Worm (Caenorhabditis elegans) whole organism, L4 larva: ENCODE measurements around the gene prmt-6.

Experiments
- F10B5.3 ChIP-seq: sonication (generic microtip); optimal IDR thresholded peaks from 2 replicates; lab custom pipeline; 2016; ENCODE audit warnings: mild to moderate bottlenecking, missing genetic modification characterization, missing compliant biosample characterization
- F26F4.8 ChIP-seq: fragments of 200-800 bp; sonication (Bioruptor generic); conservative IDR thresholded peaks from 2 replicates; pipeline ENCODE4 v1.3.6; 2022; ENCODE audit warnings: missing genetic modification characterization, missing compliant biosample characterization
- F37D6.2 ChIP-seq: sonication (generic microtip); optimal IDR thresholded peaks from 2 replicates; lab custom pipeline; 2016; ENCODE audit warnings: mild to moderate bottlenecking, missing genetic modification characterization, missing compliant biosample characterization
- F49E8.2 ChIP-seq: sonication (generic microtip); optimal IDR thresholded peaks from 2 replicates; lab custom pipeline; 2016; ENCODE audit warnings: missing compliant biosample characterization, mild to moderate bottlenecking, missing genetic modification characterization, borderline replicate concordance
- Y5F2A.4 ChIP-seq: fragments of 200-800 bp; sonication (Bioruptor generic); optimal IDR thresholded peaks from 2 replicates; lab custom pipeline; 2018; ENCODE audit warnings: mild to moderate bottlenecking, missing genetic modification characterization, missing compliant biosample characterization
- ZK337.2 ChIP-seq: fragments of 200-800 bp; sonication (Bioruptor generic); IDR thresholded peaks from 2 replicates; pipeline ENCODE4 v1.3.6; 2022; ENCODE audit warnings: missing genetic modification reagents, missing genetic modification characterization, missing compliant biosample characterization
- ZK546.5 ChIP-seq, 2 experiments: sonication (generic microtip); optimal IDR thresholded peaks; 2 replicates each; lab custom pipeline; 2017; ENCODE audit warnings: missing biosample characterization in 2 of 2, missing genetic modification characterization in 2 of 2
- aha-1 ChIP-seq: fragments of 150-350 bp; peaks from one replicate; lab custom pipeline; 2014; ENCODE audit warnings: missing biosample characterization, missing genetic modification characterization
- ceh-28 ChIP-seq: fragments of 150-350 bp; optimal IDR thresholded peaks from 2 replicates; lab custom pipeline; 2014; ENCODE audit warnings: missing biosample characterization, missing genetic modification reagents, missing genetic modification characterization
- ceh-62 ChIP-seq: sonication (generic microtip); optimal IDR thresholded peaks from 2 replicates; lab custom pipeline; 2017; ENCODE audit warnings: missing biosample characterization, missing genetic modification characterization
- ctbp-1 ChIP-seq: fragments of 200-800 bp; sonication (Bioruptor generic); IDR thresholded peaks from 2 replicates; pipeline ENCODE4 v1.3.6; 2022; ENCODE audit warnings: missing genetic modification reagents, missing genetic modification characterization, missing compliant biosample characterization
- daf-19 ChIP-seq: fragments of 200-800 bp; sonication (Bioruptor generic); conservative IDR thresholded peaks from 2 replicates; pipeline ENCODE4 v1.3.6; 2022; ENCODE audit warnings: missing genetic modification characterization, missing compliant biosample characterization
- dmd-6 ChIP-seq: fragments of 200-800 bp; sonication (Bioruptor generic); IDR thresholded peaks from 2 replicates; pipeline ENCODE4 v1.3.6; 2022; ENCODE audit warnings: missing genetic modification reagents, missing genetic modification characterization, missing compliant biosample characterization
- dmd-8 ChIP-seq: fragments of 200-800 bp; sonication (Bioruptor generic); IDR thresholded peaks from 2 replicates; pipeline ENCODE4 v1.3.6; 2022; ENCODE audit warnings: missing genetic modification characterization, missing compliant biosample characterization
- dmd-9 ChIP-seq: fragments of 200-800 bp; sonication (Bioruptor generic); IDR thresholded peaks from 2 replicates; pipeline ENCODE4 v1.3.6; 2022; ENCODE audit warnings: missing genetic modification reagents, missing genetic modification characterization, missing compliant biosample characterization
- dpl-1 ChIP-seq: fragments of 150-350 bp; optimal IDR thresholded peaks from 2 replicates; lab custom pipeline; 2014; ENCODE audit warnings: missing biosample characterization, missing genetic modification reagents, missing genetic modification characterization
- egl-43 ChIP-seq: fragments of 200-800 bp; sonication (Bioruptor generic); IDR thresholded peaks from 2 replicates; pipeline ENCODE4 v1.3.6; 2022; ENCODE audit warnings: missing genetic modification reagents, missing genetic modification characterization, missing compliant biosample characterization
- hlh-11 ChIP-seq: fragments of 200-800 bp; sonication (Bioruptor generic); optimal IDR thresholded peaks from 2 replicates; lab custom pipeline; 2018; ENCODE audit warnings: mild to moderate bottlenecking, missing genetic modification characterization, missing compliant biosample characterization
- lim-7 ChIP-seq: fragments of 200-800 bp; sonication (Bioruptor generic); IDR thresholded peaks from 2 replicates; pipeline ENCODE4 v1.3.6; 2022; ENCODE audit warnings: missing genetic modification characterization, missing compliant biosample characterization
- lin-15B ChIP-seq: fragments of 150-350 bp; sonication (generic microtip); optimal IDR thresholded peaks from 3 replicates; lab custom pipeline; 2014; ENCODE audit warnings: missing biosample characterization, missing genetic modification characterization
- lsy-2 ChIP-seq, 2 experiments: fragments of 150-350 bp in 1 of 2; sonication (generic microtip) in 1 of 2; optimal IDR thresholded peaks; 2 replicates each; lab custom pipeline; 2014 to 2017; ENCODE audit warnings: missing biosample characterization in 2 of 2, missing genetic modification characterization in 2 of 2
- madf-5 ChIP-seq, 2 experiments: fragments of 200-800 bp; sonication (Bioruptor generic); IDR thresholded peaks; 2 replicates each; pipeline ENCODE4 v1.3.6; 2022; ENCODE audit warnings: missing compliant biosample characterization in 2 of 2, missing genetic modification characterization in 2 of 2
- mdl-1 ChIP-seq, 2 experiments: fragments of 150-350 bp in 1 of 2; sonication (generic microtip) in 1 of 2; optimal IDR thresholded peaks; 2 replicates each; lab custom pipeline; 2014 to 2017; ENCODE audit warnings: missing biosample characterization in 2 of 2, missing genetic modification characterization in 2 of 2
- mdt-29 ChIP-seq: fragments of 200-800 bp; sonication (Bioruptor generic); IDR thresholded peaks from 2 replicates; pipeline ENCODE4 v1.3.6; 2022; ENCODE audit warnings: missing genetic modification reagents, missing genetic modification characterization, missing compliant biosample characterization
- mes-2 ChIP-seq: sonication (generic microtip); optimal IDR thresholded peaks from 2 replicates; lab custom pipeline; 2016; ENCODE audit warnings: missing genotype, mild to moderate bottlenecking, missing genetic modification characterization, missing compliant biosample characterization; ENCODE audit not compliant: poor library complexity, severe bottlenecking
- mxl-2 ChIP-seq: fragments of 200-800 bp; sonication (Bioruptor generic); conservative IDR thresholded peaks from 2 replicates; pipeline ENCODE4 v1.3.6; 2022; ENCODE audit warnings: missing genetic modification reagents, missing genetic modification characterization, missing compliant biosample characterization
- mxl-3 ChIP-seq: fragments of 200-800 bp; sonication (Bioruptor generic); optimal IDR thresholded peaks from 2 replicates; lab custom pipeline; 2018; ENCODE audit warnings: mild to moderate bottlenecking, missing genetic modification characterization, missing compliant biosample characterization
- nhr-11 ChIP-seq: fragments of 150-350 bp; optimal IDR thresholded peaks from 2 replicates; lab custom pipeline; 2014; ENCODE audit warnings: missing biosample characterization, missing genetic modification characterization
- nhr-237 ChIP-seq: sonication (generic microtip); optimal IDR thresholded peaks from 2 replicates; lab custom pipeline; 2017; ENCODE audit warnings: missing biosample characterization, missing genetic modification characterization
- nhr-42 ChIP-seq: fragments of 200-800 bp; sonication (Bioruptor generic); IDR thresholded peaks from 2 replicates; pipeline ENCODE4 v1.3.6; 2022; ENCODE audit warnings: missing genetic modification characterization, missing compliant biosample characterization
- pha-4 ChIP-seq, 2 experiments: fragments of 150-350 bp in 1 of 2; fragments of 200-800 bp in 1 of 2; sonication (Bioruptor generic) in 1 of 2; IDR thresholded peaks in 1 of 2; optimal IDR thresholded peaks in 1 of 2; 2 replicates each; pipeline versions ENCODE4 v1.3.6 to Lab custom; 2014 to 2022; ENCODE audit warnings: missing genetic modification characterization in 2 of 2, missing genetic modification reagents in 2 of 2, missing biosample characterization in 1 of 2, missing compliant biosample characterization in 1 of 2
- php-3 ChIP-seq: fragments of 200-800 bp; sonication (Bioruptor generic); IDR thresholded peaks from 2 replicates; pipeline ENCODE4 v1.3.6; 2022; ENCODE audit warnings: missing genetic modification reagents, missing genetic modification characterization, missing compliant biosample characterization
- rbr-2 ChIP-seq: sonication (generic microtip); optimal IDR thresholded peaks from 2 replicates; lab custom pipeline; 2016; ENCODE audit warnings: missing genotype, missing genetic modification characterization, missing compliant biosample characterization
- set-16 ChIP-seq: fragments of 200-800 bp; sonication (Bioruptor generic); IDR thresholded peaks from 2 replicates; pipeline ENCODE4 v1.3.6; 2022; ENCODE audit warnings: missing genetic modification reagents, missing genetic modification characterization, missing compliant biosample characterization
- snpc-1.2 ChIP-seq: fragments of 200-800 bp; sonication (Bioruptor generic); IDR thresholded peaks from 2 replicates; pipeline ENCODE4 v1.3.6; 2022; ENCODE audit warnings: missing genetic modification reagents, missing genetic modification characterization, missing compliant biosample characterization
- tag-97 ChIP-seq: fragments of 200-800 bp; sonication (Bioruptor generic); IDR thresholded peaks from 2 replicates; pipeline ENCODE4 v1.3.6; 2022; ENCODE audit warnings: missing genetic modification characterization, missing compliant biosample characterization
- tra-1 ChIP-seq: fragments of 200-800 bp; sonication (Bioruptor generic); IDR thresholded peaks from 2 replicates; pipeline ENCODE4 v1.3.6; 2022; ENCODE audit warnings: missing genetic modification reagents, missing genetic modification characterization, missing compliant biosample characterization
- vab-7 ChIP-seq: fragments of 200-800 bp; sonication (Bioruptor generic); IDR thresholded peaks from 2 replicates; pipeline ENCODE4 v1.3.6; 2022; ENCODE audit warnings: missing genetic modification reagents, missing genetic modification characterization, missing compliant biosample characterization
- ztf-11 ChIP-seq: fragments of 150-350 bp; optimal IDR thresholded peaks from 2 replicates; lab custom pipeline; 2014; ENCODE audit warnings: missing biosample characterization, missing genetic modification characterization
- ztf-7 ChIP-seq: fragments of 150-350 bp; optimal IDR thresholded peaks from 2 replicates; lab custom pipeline; 2014; ENCODE audit warnings: missing biosample characterization, missing genetic modification characterization

Gene prmt-6

DNA sequence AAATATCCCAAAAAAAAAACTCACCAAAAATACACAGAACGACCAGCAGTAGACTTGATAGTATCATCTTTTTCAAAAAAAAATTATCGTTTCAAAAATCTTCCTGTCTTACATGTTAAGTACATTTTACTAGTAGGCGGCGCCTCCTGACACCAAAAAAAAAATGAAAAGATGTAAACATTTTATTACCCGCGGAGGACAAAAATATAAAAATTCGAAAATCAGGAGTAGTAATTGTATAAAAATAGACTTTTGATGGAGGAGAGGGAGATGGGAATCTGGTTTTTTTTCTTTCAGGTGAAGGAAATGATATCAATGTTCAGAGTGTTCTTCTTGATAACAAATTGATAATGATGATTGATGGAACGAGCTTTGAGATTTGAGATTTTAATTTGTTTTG lies 28.0 kb upstream of the prmt-6 start, which contains the start of gene C23H5.15:
TSS of gene C23H5.15 (minus strand) at position 101 of the 400 bp plus-strand sequence.
- no peak for TF ChIP-seq lin-15B (tag; lab: Kevin White, UChicago)
- no peak for TF ChIP-seq hlh-11

DNA sequence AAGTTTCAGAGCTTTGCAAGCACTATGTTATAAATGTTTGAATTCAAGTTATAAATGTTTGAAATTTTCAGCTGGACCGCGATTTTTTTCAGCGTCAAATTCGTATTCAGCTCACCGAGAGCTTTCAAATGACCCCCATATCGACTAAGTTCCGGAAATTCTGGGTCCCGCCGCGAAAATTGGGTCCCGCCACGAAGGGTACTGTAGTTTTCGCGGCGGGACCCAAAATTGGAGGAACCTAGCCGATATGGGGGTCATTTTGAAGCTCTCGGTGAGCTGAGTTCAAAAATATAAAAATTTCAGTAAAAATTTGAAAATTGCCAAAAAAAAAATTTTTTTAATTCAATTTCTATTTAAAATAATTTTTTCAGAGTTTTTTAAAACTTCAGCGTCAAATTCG lies 24.1 kb upstream of the prmt-6 start:
- TF ChIP-seq lsy-2 (tag; optimal IDR thresholded peaks at IDR 0.05; lab: Kevin White, UChicago) (no peak), aha-1 (no peak), lim-7 (no peak), F26F4.8 (0 out of 2 replicates have a peak, but pooled peaks have one; percentile 9), nhr-11 (tag; lab: Kevin White, UChicago) (no peak), ztf-7 (tag; lab: Kevin White, UChicago) (no peak), mes-2 (tag; lab: Kevin White, UChicago) (no peak), tra-1 (GFP tag; lab: Robert Waterston, UW) (no peak), F49E8.2 (tag; lab: Kevin White, UChicago) (no peak), mdt-29 (GFP tag; lab: Robert Waterston, UW) (no peak), F10B5.3 (tag; lab: Kevin White, UChicago) (no peak), F37D6.2 (no peak), ztf-11 (tag; lab: Kevin White, UChicago) (no peak), mdl-1 (tag; optimal IDR thresholded peaks at IDR 0.05; lab: Kevin White, UChicago) (no peak), rbr-2 (tag; lab: Kevin White, UChicago) (no peak), dmd-6 (no peak), ZK337.2 (GFP tag; lab: Robert Waterston, UW) (no peak), tag-97 (no peak), ceh-28 (no peak), dmd-9 (GFP tag; lab: Robert Waterston, UW) (no peak), ZK546.5 (tag; optimal IDR thresholded peaks at IDR 0.05; lab: Kevin White, UChicago) (no peak), vab-7 (GFP tag; lab: Robert Waterston, UW) (no peak), mxl-2 (GFP tag; lab: Robert Waterston, UW) (no peak), dpl-1 (no peak), mxl-3 (no peak), Y5F2A.4 (GFP tag; lab: Kevin White, UChicago) (no peak), pha-4 (GFP tag; IDR thresholded peaks at IDR 0.05; lab: Robert Waterston, UW) (no peak), pha-4 (tag; optimal IDR thresholded peaks at IDR 0.05; lab: Kevin White, UChicago) (no peak), php-3 (GFP tag; lab: Robert Waterston, UW) (no peak), snpc-1.2 (GFP tag; lab: Robert Waterston, UW) (no peak), ctbp-1 (GFP tag; lab: Robert Waterston, UW) (no peak), nhr-237 (tag; lab: Kevin White, UChicago) (no peak), egl-43 (GFP tag; lab: Robert Waterston, UW) (peak; percentile 53; the same call in 1 of the 2 replicates), ceh-62 (no peak), set-16 (peak; percentile 26), dmd-8 (GFP tag; lab: Robert Waterston, UW) (peak; percentile 26; the same call in 1 of the 2 replicates), madf-5 (GFP tag; IDR thresholded peaks at IDR 0.05; lab: Robert Waterston, UW) (0 out of 4 replicates have a peak, but pooled peaks of 1 of the 2 experiments have one; percentile 13), nhr-42 (GFP tag; lab: Robert Waterston, UW) (no peak), daf-19 (GFP tag; lab: Robert Waterston, UW) (no peak)
